Fruit fly (Drosophila melanogaster) whole organism, embryonic: ENCODE data around the gene hry.
A peak's percentile ranks its signal among the peaks of the same experiment; 100 is the strongest.

ENCODE experiments used
- CG10147 ChIP-seq: fragments of 200-800 bp; sonication (Bioruptor generic); optimal IDR thresholded peaks from 2 replicates; lab custom pipeline; 2019; ENCODE audit warnings: missing biosample characterization, mild to moderate bottlenecking, missing genetic modification characterization, moderate library complexity
- CG10209 ChIP-seq: fragments of 200-800 bp; sonication (Bioruptor generic); optimal IDR thresholded peaks from 3 replicates; lab custom pipeline; 2017; ENCODE audit warnings: missing biosample characterization, mild to moderate bottlenecking, missing genetic modification characterization, missing genetic modification reagents
- CG1024 ChIP-seq: fragments of 200-800 bp; sonication (Bioruptor generic); IDR thresholded peaks from 2 replicates; pipeline ENCODE4 v1.3.6; 2022; ENCODE audit warnings: missing biosample characterization, missing genetic modification characterization
- CG10462 ChIP-seq: fragments of 200-800 bp; sonication (Bioruptor generic); optimal IDR thresholded peaks from 2 replicates; lab custom pipeline; 2016; ENCODE audit warnings: missing biosample characterization, missing genetic modification characterization
- CG11085 ChIP-seq: fragments of 200-800 bp; sonication (Bioruptor generic); IDR thresholded peaks from 2 replicates; pipeline ENCODE4 v1.3.6; 2022; ENCODE audit warnings: missing biosample characterization, missing genetic modification characterization
- CG12769 ChIP-seq: fragments of 200-800 bp; sonication (Bioruptor generic); optimal IDR thresholded peaks from 2 replicates; lab custom pipeline; 2019; ENCODE audit warnings: missing biosample characterization, mild to moderate bottlenecking, missing genetic modification characterization, moderate library complexity
- CG2116 ChIP-seq: fragments of 200-800 bp; sonication (Bioruptor generic); optimal IDR thresholded peaks from 3 replicates; lab custom pipeline; 2018; ENCODE audit warnings: missing biosample characterization, mild to moderate bottlenecking, missing genetic modification characterization
- CG2712 ChIP-seq: fragments of 200-800 bp; optimal IDR thresholded peaks from 3 replicates; lab custom pipeline; 2019; ENCODE audit warnings: missing biosample characterization, mild to moderate bottlenecking, missing genetic modification characterization, moderate library complexity
- CG2875 ChIP-seq: fragments of 200-800 bp; sonication (Bioruptor generic); optimal IDR thresholded peaks from 2 replicates; lab custom pipeline; 2017; ENCODE audit warnings: missing biosample characterization, mild to moderate bottlenecking, missing genetic modification characterization, missing genetic modification reagents
- CG34376 ChIP-seq: fragments of 200-800 bp; sonication (Bioruptor generic); optimal IDR thresholded peaks from 2 replicates; lab custom pipeline; 2018; ENCODE audit warnings: missing biosample characterization, mild to moderate bottlenecking, missing genetic modification characterization
- CG4328 ChIP-seq: fragments of 200-800 bp; sonication (Bioruptor generic); optimal IDR thresholded peaks from 3 replicates; lab custom pipeline; 2017; ENCODE audit warnings: missing biosample characterization, missing genetic modification reagents, missing genetic modification characterization
- CG4360 ChIP-seq: fragments of 200-800 bp; sonication (Bioruptor generic); IDR thresholded peaks from 2 replicates; pipeline ENCODE4 v1.3.6; 2022; ENCODE audit warnings: missing biosample characterization, missing genetic modification characterization
- CG7357 ChIP-seq: fragments of 200-800 bp; sonication (Bioruptor generic); IDR thresholded peaks from 3 replicates; pipeline ENCODE4 v1.3.6; 2022; ENCODE audit warnings: missing biosample characterization, missing genetic modification characterization
- CG7928 ChIP-seq: fragments of 200-800 bp; sonication (Bioruptor generic); optimal IDR thresholded peaks from 2 replicates; lab custom pipeline; 2017; ENCODE audit warnings: missing biosample characterization, mild to moderate bottlenecking, missing genetic modification characterization
- CG7987 ChIP-seq: fragments of 200-800 bp; sonication (Bioruptor generic); optimal IDR thresholded peaks from 2 replicates; lab custom pipeline; 2018; ENCODE audit warnings: missing biosample characterization, mild to moderate bottlenecking, missing genetic modification characterization, moderate library complexity
- CG8924 ChIP-seq: fragments of 200-800 bp; optimal IDR thresholded peaks from 3 replicates; lab custom pipeline; 2019; ENCODE audit warnings: missing biosample characterization, mild to moderate bottlenecking, missing genetic modification characterization, moderate library complexity
- Camta ChIP-seq: fragments of 200-800 bp; sonication (Bioruptor generic); optimal IDR thresholded peaks from 2 replicates; lab custom pipeline; 2016; ENCODE audit warnings: missing biosample characterization, missing genetic modification characterization
- CkIIα-i1 ChIP-seq: fragments of 200-800 bp; sonication (Bioruptor generic); IDR thresholded peaks from 2 replicates; pipeline ENCODE4 v1.3.6; 2022; ENCODE audit warnings: missing biosample characterization, missing genetic modification characterization
- Dip2 ChIP-seq: fragments of 200-800 bp; sonication (Bioruptor generic); IDR thresholded peaks from 2 replicates; pipeline ENCODE4 v1.3.6; 2022; ENCODE audit warnings: missing biosample characterization, missing genetic modification characterization
- Drgx ChIP-seq: fragments of 200-800 bp; sonication (Bioruptor generic); IDR thresholded peaks from 2 replicates; pipeline ENCODE4 v1.3.6; 2022; ENCODE audit warnings: missing biosample characterization, missing genetic modification characterization
- Ets97D ChIP-seq: fragments of 200-800 bp; sonication (Bioruptor generic); optimal IDR thresholded peaks from 3 replicates; lab custom pipeline; 2016; ENCODE audit warnings: missing biosample characterization, missing genetic modification characterization
- Fer1 ChIP-seq: fragments of 200-800 bp; sonication (Bioruptor generic); optimal IDR thresholded peaks from 2 replicates; lab custom pipeline; 2017; ENCODE audit warnings: missing biosample characterization, mild to moderate bottlenecking, missing genetic modification characterization
- GATAe ChIP-seq: fragments of 200-800 bp; sonication (Bioruptor generic); conservative IDR thresholded peaks from 2 replicates; pipeline ENCODE4 v1.3.6; 2022; ENCODE audit warnings: missing biosample characterization, missing genetic modification characterization
- Gug ChIP-seq: fragments of 200-800 bp; sonication (Bioruptor generic); IDR thresholded peaks from 4 replicates; pipeline ENCODE4 v1.3.6; 2022; ENCODE audit warnings: missing biosample characterization, missing genetic modification characterization
- HHEX ChIP-seq: fragments of 200-800 bp; sonication (Bioruptor generic); optimal IDR thresholded peaks from 3 replicates; lab custom pipeline; 2017; ENCODE audit warnings: missing biosample characterization, mild to moderate bottlenecking, missing genetic modification characterization, missing genetic modification reagents
- NC2α ChIP-seq: fragments of 200-800 bp; sonication (Bioruptor generic); optimal IDR thresholded peaks from 2 replicates; lab custom pipeline; 2016; ENCODE audit warnings: missing biosample characterization, missing genetic modification characterization
- NK7.1 ChIP-seq: fragments of 200-800 bp; sonication (Bioruptor generic); optimal IDR thresholded peaks from 3 replicates; lab custom pipeline; 2016; ENCODE audit warnings: missing biosample characterization, missing genetic modification characterization
- Rfx ChIP-seq: fragments of 200-800 bp; sonication (Bioruptor generic); IDR thresholded peaks from 2 replicates; pipeline ENCODE4 v1.3.6; 2022; ENCODE audit warnings: missing biosample characterization, missing genetic modification characterization
- Scr ChIP-seq: fragments of 200-800 bp; sonication (Bioruptor generic); IDR thresholded peaks from 2 replicates; pipeline ENCODE4 v1.3.6; 2022; ENCODE audit warnings: missing biosample characterization, missing genetic modification characterization; ENCODE audit not compliant: partially characterized antibody
- Spps ChIP-seq: fragments of 200-800 bp; sonication (Bioruptor generic); optimal IDR thresholded peaks from 2 replicates; lab custom pipeline; 2018; ENCODE audit warnings: missing biosample characterization, mild to moderate bottlenecking, missing genetic modification characterization
- Vsx1 ChIP-seq: fragments of 200-800 bp; sonication (Bioruptor generic); optimal IDR thresholded peaks from 2 replicates; lab custom pipeline; 2017; ENCODE audit warnings: missing biosample characterization, mild to moderate bottlenecking, missing genetic modification characterization, missing genetic modification reagents
- ac ChIP-seq: fragments of 200-800 bp; sonication (Bioruptor generic); optimal IDR thresholded peaks from 3 replicates; lab custom pipeline; 2017; ENCODE audit warnings: missing biosample characterization, mild to moderate bottlenecking, missing genetic modification characterization
- ap ChIP-seq: fragments of 200-800 bp; sonication (Bioruptor generic); IDR thresholded peaks from 2 replicates; pipeline ENCODE4 v1.3.6; 2022; ENCODE audit warnings: missing biosample characterization, missing genetic modification characterization
- cas ChIP-seq: fragments of 200-800 bp; sonication (Bioruptor generic); IDR thresholded peaks from 2 replicates; pipeline ENCODE4 v1.3.6; 2022; ENCODE audit warnings: missing biosample characterization, missing genetic modification characterization
- caup ChIP-seq: fragments of 200-800 bp; sonication (Bioruptor generic); optimal IDR thresholded peaks from 3 replicates; lab custom pipeline; 2017; ENCODE audit warnings: missing biosample characterization, mild to moderate bottlenecking, missing genetic modification characterization, moderate library complexity; ENCODE audit not compliant: severe bottlenecking
- emc ChIP-seq: fragments of 200-800 bp; sonication (Bioruptor generic); optimal IDR thresholded peaks from 2 replicates; lab custom pipeline; 2016; ENCODE audit warnings: missing biosample characterization, missing genetic modification characterization
- fu2 ChIP-seq: fragments of 200-800 bp; sonication (Bioruptor generic); optimal IDR thresholded peaks from 2 replicates; lab custom pipeline; 2016; ENCODE audit warnings: missing biosample characterization, missing genetic modification characterization
- ham ChIP-seq: fragments of 200-800 bp; sonication (Bioruptor generic); IDR thresholded peaks from 2 replicates; pipeline ENCODE4 v1.3.6; 2022; ENCODE audit warnings: missing biosample characterization, missing genetic modification characterization
- klu ChIP-seq: fragments of 200-800 bp; sonication (Bioruptor generic); IDR thresholded peaks from 2 replicates; pipeline ENCODE4 v1.3.6; 2022; ENCODE audit warnings: missing biosample characterization, missing genetic modification characterization
- mld ChIP-seq: fragments of 200-800 bp; sonication (Bioruptor generic); IDR thresholded peaks from 3 replicates; pipeline ENCODE4 v1.3.6; 2022; ENCODE audit warnings: missing biosample characterization, missing genetic modification characterization; ENCODE audit not compliant: partially characterized antibody
- pho ChIP-seq: fragments of 200-800 bp; sonication (Bioruptor generic); optimal IDR thresholded peaks from 2 replicates; lab custom pipeline; 2016; ENCODE audit warnings: missing biosample characterization, missing genetic modification characterization
- repo ChIP-seq: fragments of 200-800 bp; sonication (Bioruptor generic); optimal IDR thresholded peaks from 2 replicates; lab custom pipeline; 2016; ENCODE audit warnings: missing biosample characterization, missing genetic modification characterization
- ro ChIP-seq: fragments of 200-800 bp; sonication (Bioruptor generic); IDR thresholded peaks from 2 replicates; pipeline ENCODE4 v1.3.6; 2022; ENCODE audit warnings: missing biosample characterization, missing genetic modification characterization
- salm ChIP-seq: fragments of 200-800 bp; sonication (Bioruptor generic); optimal IDR thresholded peaks from 2 replicates; lab custom pipeline; 2018; ENCODE audit warnings: missing biosample characterization, mild to moderate bottlenecking, missing genetic modification characterization
- shn ChIP-seq: fragments of 200-800 bp; sonication (Bioruptor generic); optimal IDR thresholded peaks from 3 replicates; lab custom pipeline; 2016; ENCODE audit warnings: missing biosample characterization, missing genetic modification characterization
- slou ChIP-seq: fragments of 200-800 bp; sonication (Bioruptor generic); optimal IDR thresholded peaks from 3 replicates; lab custom pipeline; 2016; ENCODE audit warnings: missing biosample characterization, missing genetic modification characterization
- stwl ChIP-seq: fragments of 200-800 bp; sonication (Bioruptor generic); optimal IDR thresholded peaks from 3 replicates; lab custom pipeline; 2018; ENCODE audit warnings: missing biosample characterization, mild to moderate bottlenecking, missing genetic modification characterization, moderate library complexity
- tna ChIP-seq: fragments of 200-800 bp; sonication (Bioruptor generic); IDR thresholded peaks from 2 replicates; pipeline ENCODE4 v1.3.6; 2022; ENCODE audit warnings: missing biosample characterization, missing genetic modification characterization; ENCODE audit not compliant: partially characterized antibody
- twi ChIP-seq: fragments of 200-800 bp; optimal IDR thresholded peaks from 2 replicates; lab custom pipeline; 2019; ENCODE audit warnings: missing biosample characterization, mild to moderate bottlenecking, missing genetic modification characterization, moderate library complexity
- wek ChIP-seq: fragments of 200-800 bp; sonication (Bioruptor generic); optimal IDR thresholded peaks from 3 replicates; lab custom pipeline; 2018; ENCODE audit warnings: missing biosample characterization, mild to moderate bottlenecking, missing genetic modification characterization, moderate library complexity
- yki ChIP-seq: fragments of >200 bp; optimal IDR thresholded peaks from 3 replicates; lab custom pipeline; 2018

The hry gene

dm6 chr3L:8675545-8676084 is at the start of gene hry (continued):
- no peak for TF ChIP-seq CG10462 (GFP tag; lab: Kevin White, UChicago)
- TF ChIP-seq ham (GFP tag; lab: Robert Waterston, UW), result no peak
- TF ChIP-seq CG2116 (GFP tag; lab: Kevin White, UChicago), result peak; percentile 20
- TF ChIP-seq caup (GFP tag; lab: Kevin White, UChicago), result peak; percentile 65
- TF ChIP-seq Rfx (GFP tag; lab: Robert Waterston, UW), result peak; percentile 30; the same call in 1 of the 2 replicates
- peak; percentile 74 for TF ChIP-seq CG12769
- TF ChIP-seq cas (GFP tag; lab: Robert Waterston, UW), result 0 out of 2 replicates have a peak, but pooled peaks have one; percentile 27
- no peak for TF ChIP-seq Ets97D (GFP tag; lab: Kevin White, UChicago)
- peak; percentile 62 for TF ChIP-seq CG7987 (GFP tag; lab: Kevin White, UChicago)
- TF ChIP-seq mld, result peak; percentile 66; the same call in 1 of the 3 replicates
- peak; percentile 40 for TF ChIP-seq CG10209 (GFP tag; lab: Kevin White, UChicago)
- peak; percentile 61; the same call in 1 of the 2 replicates for TF ChIP-seq GATAe (GFP tag; lab: Robert Waterston, UW)
- no peak for TF ChIP-seq ap (GFP tag; lab: Robert Waterston, UW)
- TF ChIP-seq emc (GFP tag; lab: Kevin White, UChicago), result no peak
- TF ChIP-seq wek (GFP tag; lab: Kevin White, UChicago), result peak; percentile 42
- peak; percentile 41 for TF ChIP-seq CG4328 (GFP tag; lab: Kevin White, UChicago)
- no peak for TF ChIP-seq shn (GFP tag; lab: Kevin White, UChicago)
- 0 out of 2 replicates have a peak, but pooled peaks have one; percentile 32 for TF ChIP-seq tna (GFP tag; lab: Robert Waterston, UW)
- TF ChIP-seq CG7357 (GFP tag; lab: Robert Waterston, UW), result no peak
- no peak for TF ChIP-seq fu2 (GFP tag; lab: Kevin White, UChicago)
- no peak for TF ChIP-seq CG11085 (GFP tag; lab: Robert Waterston, UW)
- TF ChIP-seq ro, result no peak
- TF ChIP-seq CG2875 (GFP tag; lab: Kevin White, UChicago), result no peak
- TF ChIP-seq HHEX (GFP tag; lab: Kevin White, UChicago), result peak; percentile 25
- TF ChIP-seq CG1024 (GFP tag; lab: Robert Waterston, UW), result no peak
- TF ChIP-seq Vsx1 (GFP tag; lab: Kevin White, UChicago), result peak; percentile 43
- peak; percentile 47; the same call in 1 of the 2 replicates for TF ChIP-seq Scr (GFP tag; lab: Robert Waterston, UW)
- no peak for TF ChIP-seq NK7.1 (GFP tag; lab: Kevin White, UChicago)
- TF ChIP-seq Spps (tag; lab: Kevin White, UChicago), result no peak
- TF ChIP-seq salm (tag; lab: Kevin White, UChicago), result peak; percentile 39
- peak; percentile 44 for TF ChIP-seq CG8924 (tag; lab: Kevin White, UChicago)
- TF ChIP-seq ac (GFP tag; lab: Kevin White, UChicago), result peak; percentile 45
- TF ChIP-seq stwl (tag; lab: Kevin White, UChicago), result peak; percentile 10
- TF ChIP-seq Fer1, result peak; percentile 68
- no peak for TF ChIP-seq pho
- TF ChIP-seq klu, result no peak
- no peak for TF ChIP-seq yki (lab: Kevin White, UChicago)
- TF ChIP-seq CG4360 (GFP tag; lab: Robert Waterston, UW), result peak; percentile 15; the same call in 1 of the 2 replicates
- no peak for TF ChIP-seq repo (GFP tag; lab: Kevin White, UChicago)
- TF ChIP-seq Dip2, result no peak
- TF ChIP-seq Drgx (GFP tag; lab: Robert Waterston, UW), result peak; percentile 35; the same call in 1 of the 2 replicates
- no peak for TF ChIP-seq Camta
- TF ChIP-seq CG7928 (GFP tag; lab: Kevin White, UChicago), result peak; percentile 42
- no peak; the same call in 3 of the 4 replicates for TF ChIP-seq Gug
- no peak for TF ChIP-seq slou (GFP tag; lab: Kevin White, UChicago)
- TF ChIP-seq CG2712 (tag; lab: Kevin White, UChicago), result peak; percentile 66
- peak; percentile 88 for TF ChIP-seq CG34376
- TF ChIP-seq twi, result peak; percentile 56
- peak; percentile 18 for TF ChIP-seq CG10147 (GFP tag; lab: Kevin White, UChicago)
- no peak for TF ChIP-seq CkIIα-i1 (GFP tag; lab: Robert Waterston, UW)
- TF ChIP-seq NC2α (GFP tag; lab: Kevin White, UChicago), result peak; percentile 11
